Worm (Caenorhabditis elegans) whole organism, L3 larva: Measurements from ENCODE around the gene dhs-28.

Source experiments
- R02D3.7 ChIP-seq: fragments of 150-350 bp; optimal IDR thresholded peaks from 2 replicates; lab custom pipeline; 2014; ENCODE audit warnings: missing biosample characterization, missing genetic modification characterization
- aly-2 ChIP-seq: fragments of 150-350 bp; optimal IDR thresholded peaks from 2 replicates; lab custom pipeline; 2014; ENCODE audit warnings: missing biosample characterization, missing genetic modification characterization
- ama-1 ChIP-seq: fragments of 150-350 bp; optimal IDR thresholded peaks from 2 replicates; lab custom pipeline; 2018
- ceh-16 ChIP-seq: sonication (generic microtip); optimal IDR thresholded peaks from 2 replicates; lab custom pipeline; 2017; ENCODE audit warnings: missing biosample characterization, missing genetic modification characterization
- ceh-82 ChIP-seq: fragments of 150-350 bp; optimal IDR thresholded peaks from 2 replicates; lab custom pipeline; 2014; ENCODE audit warnings: missing biosample characterization, missing genetic modification characterization
- egl-27 ChIP-seq: sonication (generic microtip); optimal IDR thresholded peaks from 4 replicates; lab custom pipeline; 2017; ENCODE audit warnings: missing biosample characterization, missing genetic modification reagents, missing genetic modification characterization
- elt-1 ChIP-seq: fragments of 150-350 bp; optimal IDR thresholded peaks from 2 replicates; lab custom pipeline; 2014; ENCODE audit warnings: missing biosample characterization, missing genetic modification characterization
- nfya-1 ChIP-seq: sonication (generic microtip); optimal IDR thresholded peaks from 2 replicates; lab custom pipeline; 2017; ENCODE audit warnings: missing genetic modification characterization, mild to moderate bottlenecking, missing compliant biosample characterization, antibody characterized with exemption, moderate library complexity; ENCODE audit not compliant: insufficient read depth
- nhr-11 ChIP-seq: fragments of 150-350 bp; optimal IDR thresholded peaks from 2 replicates; lab custom pipeline; 2014; ENCODE audit warnings: missing biosample characterization, missing genetic modification characterization
- nhr-237 ChIP-seq: fragments of 150-350 bp; optimal IDR thresholded peaks from 2 replicates; lab custom pipeline; 2014; ENCODE audit warnings: missing biosample characterization, missing genetic modification characterization
- pha-4 ChIP-seq: fragments of 150-350 bp; optimal IDR thresholded peaks from 2 replicates; lab custom pipeline; 2014; ENCODE audit warnings: missing biosample characterization, missing genetic modification reagents, missing genetic modification characterization
- skn-1 ChIP-seq: fragments of 150-350 bp; optimal IDR thresholded peaks from 2 replicates; lab custom pipeline; 2014; ENCODE audit warnings: missing biosample characterization, missing genetic modification characterization
- snpc-4 ChIP-seq: fragments of 150-350 bp; optimal IDR thresholded peaks from 2 replicates; lab custom pipeline; 2014; ENCODE audit warnings: missing biosample characterization, missing genetic modification characterization
- unc-39 ChIP-seq: sonication (generic microtip); optimal IDR thresholded peaks from 4 replicates; lab custom pipeline; 2017; ENCODE audit warnings: missing biosample characterization, missing genetic modification characterization

DNA sequence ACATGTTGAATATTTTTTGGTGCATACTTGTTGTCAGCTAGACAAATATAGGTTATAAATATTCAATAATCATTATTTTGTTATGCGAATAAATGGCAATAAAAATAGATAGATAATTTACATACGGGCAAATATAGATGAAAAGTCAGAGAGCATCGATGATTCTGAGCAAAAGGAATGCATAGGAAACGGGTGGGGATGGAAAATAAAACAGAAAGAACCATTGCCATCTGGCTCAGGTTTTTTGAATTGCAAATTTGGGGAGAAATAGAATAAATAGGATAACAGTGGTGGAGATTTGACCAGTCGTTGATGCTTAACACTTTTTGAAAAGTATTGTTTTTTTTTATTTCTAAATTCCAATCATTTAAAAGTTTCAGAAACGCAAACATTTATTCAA, 35.4 kb upstream of the dhs-28 start, which contains the start of gene idpp-6:
- TF ChIP-seq nhr-237 (tag; lab: Kevin White, UChicago) (no peak), ceh-82 (no peak), R02D3.7 (tag; lab: Kevin White, UChicago) (no peak), elt-1 (tag; lab: Kevin White, UChicago) (no peak), nhr-11 (tag; lab: Kevin White, UChicago) (no peak), nfya-1 (tag; lab: Kevin White, UChicago) (no peak), skn-1 (tag; lab: Kevin White, UChicago) (no peak), snpc-4 (tag; lab: Kevin White, UChicago) (no peak), unc-39 (tag; lab: Kevin White, UChicago) (no peak), ceh-16 (no peak), ama-1 (lab: Kevin White, UChicago) (no peak), aly-2 (tag; lab: Kevin White, UChicago) (no peak), egl-27 (tag; lab: Kevin White, UChicago) (no peak), pha-4 (no peak)
